Worm (Caenorhabditis elegans) whole organism, L4 larva: ENCODE results near the gene mct-4.

Source experiments
- ceh-32 ChIP-seq: sonication (generic microtip); optimal IDR thresholded peaks from 2 replicates; lab custom pipeline; 2016; ENCODE audit warnings: mild to moderate bottlenecking, missing genetic modification characterization, missing compliant biosample characterization; ENCODE audit not compliant: poor library complexity
- nhr-77 ChIP-seq: fragments of 150-350 bp; optimal IDR thresholded peaks from 2 replicates; lab custom pipeline; 2014; ENCODE audit warnings: missing biosample characterization, missing genetic modification characterization
- ztf-11 ChIP-seq: fragments of 150-350 bp; optimal IDR thresholded peaks from 2 replicates; lab custom pipeline; 2014; ENCODE audit warnings: missing biosample characterization, missing genetic modification characterization

ce11 chrX:4928118-4928517, 1.4 kb downstream of the mct-4 start:
- TF ChIP-seq ztf-11 (no peak), nhr-77 (tag; lab: Kevin White, UChicago) (no peak), ceh-32 (tag; lab: Kevin White, UChicago) (no peak)
